Fruit fly (Drosophila melanogaster): Measurements from ENCODE around the gene CG12398.

The CG12398 gene

dm6 chrX:14905499-14906044, 8.0 kb downstream of the CG12398 start, which contains the start of gene CG9512:
CG9512 (minus strand) TSS chrX:14905549.
- TF ChIP-seq CG17806 (tag; optimal IDR thresholded peaks at IDR 0.05) (no peak), rn (GFP tag; IDR thresholded peaks at IDR 0.05) (no peak)

- 0 out of 2 replicates have a peak, but pooled peaks have one; percentile 51 for TF ChIP-seq CG32121 (GFP tag; IDR thresholded peaks at IDR 0.05)
- TF ChIP-seq fd96Ca (GFP tag; IDR thresholded peaks at IDR 0.05) = no peak
- no peak for TF ChIP-seq CG17806 (tag; optimal IDR thresholded peaks at IDR 0.05)
- TF ChIP-seq CG15710 (tag; optimal IDR thresholded peaks at IDR 0.05) = no peak
- no peak for TF ChIP-seq EcR (GFP tag; optimal IDR thresholded peaks at IDR 0.05)
- TF ChIP-seq CG8301 (tag; optimal IDR thresholded peaks at IDR 0.05) = peak; percentile 35
- TF ChIP-seq CG9948 (tag; optimal IDR thresholded peaks at IDR 0.05) = no peak
- TF ChIP-seq D1 (tag; optimal IDR thresholded peaks at IDR 0.05) = no peak
- no peak for TF ChIP-seq CG12605 (GFP tag; IDR thresholded peaks at IDR 0.05)
- TF ChIP-seq CG4496 (GFP tag; IDR thresholded peaks at IDR 0.05) = 0 out of 3 replicates have a peak, but pooled peaks have one; percentile 9
- TF ChIP-seq CG13204 (GFP tag; optimal IDR thresholded peaks at IDR 0.05) = no peak
- no peak for TF ChIP-seq CG10348 (GFP tag; IDR thresholded peaks at IDR 0.05)
- no peak for TF ChIP-seq Ets98B (GFP tag; IDR thresholded peaks at IDR 0.05)
- TF ChIP-seq Pif1B (GFP tag; optimal IDR thresholded peaks at IDR 0.05) = no peak
- peak; percentile 26 for TF ChIP-seq CG8159 (tag; optimal IDR thresholded peaks at IDR 0.05)
- TF ChIP-seq CG14655 (GFP tag; optimal IDR thresholded peaks at IDR 0.05) = peak; percentile 20
- TF ChIP-seq rn (GFP tag; IDR thresholded peaks at IDR 0.05) = no peak
- peak; percentile 3 for TF ChIP-seq Snoo (tag; optimal IDR thresholded peaks at IDR 0.05)
- TF ChIP-seq CG34367 (tag; optimal IDR thresholded peaks at IDR 0.05) = no peak
- TF ChIP-seq gl (tag; optimal IDR thresholded peaks at IDR 0.05) = no peak
- TF ChIP-seq Pif1A (GFP tag; optimal IDR thresholded peaks at IDR 0.05) = peak; percentile 16
These were observed 16.0 kb downstream of the CG12398 start for dm6 chrX:14897592-14897991.

- no peak for TF ChIP-seq CG9948 (tag; optimal IDR thresholded peaks at IDR 0.05)
- no peak for TF ChIP-seq CG8159 (tag; optimal IDR thresholded peaks at IDR 0.05)
- TF ChIP-seq CG8301 (tag; optimal IDR thresholded peaks at IDR 0.05) = no peak
- no peak for TF ChIP-seq CG32121 (GFP tag; IDR thresholded peaks at IDR 0.05)
- no peak for TF ChIP-seq CG14655 (GFP tag; optimal IDR thresholded peaks at IDR 0.05)
- TF ChIP-seq Pif1A (GFP tag; optimal IDR thresholded peaks at IDR 0.05) = no peak
- TF ChIP-seq CG4496 (GFP tag; IDR thresholded peaks at IDR 0.05) = no peak
- no peak for TF ChIP-seq Snoo (tag; optimal IDR thresholded peaks at IDR 0.05)
- no peak for TF ChIP-seq CG34367 (tag; optimal IDR thresholded peaks at IDR 0.05)
These were observed 16.8 kb downstream of the CG12398 start, which contains the start of gene CG9514 for dm6 chrX:14896791-14897190. CG9514 (minus strand) TSS chrX:14896891.

- TF ChIP-seq CG32121 (GFP tag; IDR thresholded peaks at IDR 0.05) = peak; percentile 41; the same call in 1 of the 2 replicates
- TF ChIP-seq CG8301 (tag; optimal IDR thresholded peaks at IDR 0.05) = peak; percentile 10
- no peak for TF ChIP-seq Pif1B (GFP tag; optimal IDR thresholded peaks at IDR 0.05)
- 0 out of 3 replicates have a peak, but pooled peaks have one; percentile 19 for TF ChIP-seq CG4496 (GFP tag; IDR thresholded peaks at IDR 0.05)
These were observed 17.3 kb downstream of the CG12398 start for dm6 chrX:14896310-14896709.

dm6 chrX:14893872-14894271, 19.7 kb downstream of the CG12398 start:
- TF ChIP-seq Pif1B (GFP tag; optimal IDR thresholded peaks at IDR 0.05) (no peak), CG14655 (GFP tag; optimal IDR thresholded peaks at IDR 0.05) (no peak), Ets98B (GFP tag; IDR thresholded peaks at IDR 0.05) (no peak), Snoo (tag; optimal IDR thresholded peaks at IDR 0.05) (no peak), rn (GFP tag; IDR thresholded peaks at IDR 0.05) (no peak), fd96Ca (GFP tag; IDR thresholded peaks at IDR 0.05) (no peak)

- TF ChIP-seq CG8301 (tag; optimal IDR thresholded peaks at IDR 0.05) (peak; percentile 29), CG34367 (tag; optimal IDR thresholded peaks at IDR 0.05) (no peak), CG12605 (GFP tag; IDR thresholded peaks at IDR 0.05) (no peak), CG17806 (tag; optimal IDR thresholded peaks at IDR 0.05) (no peak), Snoo (tag; optimal IDR thresholded peaks at IDR 0.05) (no peak), D1 (tag; optimal IDR thresholded peaks at IDR 0.05) (no peak), CG4496 (GFP tag; IDR thresholded peaks at IDR 0.05) (peak; percentile 56; the same call in 2 of the 3 replicates), Pif1A (GFP tag; optimal IDR thresholded peaks at IDR 0.05) (peak; percentile 16), Ets98B (GFP tag; IDR thresholded peaks at IDR 0.05) (peak; percentile 16; the same call in 1 of the 2 replicates), CG13204 (GFP tag; optimal IDR thresholded peaks at IDR 0.05) (no peak), CG32121 (GFP tag; IDR thresholded peaks at IDR 0.05) (0 out of 2 replicates have a peak, but pooled peaks have one; percentile 20), rn (GFP tag; IDR thresholded peaks at IDR 0.05) (0 out of 2 replicates have a peak, but pooled peaks have one; percentile 19), CG9948 (tag; optimal IDR thresholded peaks at IDR 0.05) (no peak), fd96Ca (GFP tag; IDR thresholded peaks at IDR 0.05) (no peak), EcR (GFP tag; optimal IDR thresholded peaks at IDR 0.05) (no peak), CG8159 (tag; optimal IDR thresholded peaks at IDR 0.05) (peak; percentile 42), gl (tag; optimal IDR thresholded peaks at IDR 0.05) (no peak), CG14655 (GFP tag; optimal IDR thresholded peaks at IDR 0.05) (peak; percentile 8), CG15710 (tag; optimal IDR thresholded peaks at IDR 0.05) (no peak), CG10348 (GFP tag; IDR thresholded peaks at IDR 0.05) (no peak), Pif1B (GFP tag; optimal IDR thresholded peaks at IDR 0.05) (no peak)
These were observed 21.3 kb downstream of the CG12398 start for dm6 chrX:14892303-14892702.

Measured in whole organism, pupa.